Worm (Caenorhabditis elegans) whole organism, L3 larva: ENCODE measurements around the gene F52E4.5.

Experiments used
- ama-1 ChIP-seq: fragments of 150-350 bp; optimal IDR thresholded peaks from 2 replicates; lab custom pipeline; 2018
- fkh-10 ChIP-seq: sonication (generic microtip); optimal IDR thresholded peaks from 2 replicates; lab custom pipeline; 2017; ENCODE audit warnings: missing biosample characterization, missing genetic modification reagents, missing genetic modification characterization
- hmg-11 ChIP-seq: sonication (generic microtip); optimal IDR thresholded peaks from 2 replicates; lab custom pipeline; 2016; ENCODE audit warnings: missing genetic modification characterization, missing compliant biosample characterization
- mdl-1 ChIP-seq: fragments of 150-350 bp; optimal IDR thresholded peaks from 2 replicates; lab custom pipeline; 2014; ENCODE audit warnings: missing biosample characterization, missing genetic modification characterization
- nhr-12 ChIP-seq: fragments of 150-350 bp; optimal IDR thresholded peaks from 2 replicates; lab custom pipeline; 2014; ENCODE audit warnings: missing biosample characterization, missing genetic modification characterization
- nhr-25 ChIP-seq: sonication (generic microtip); optimal IDR thresholded peaks from 2 replicates; lab custom pipeline; 2017; ENCODE audit warnings: missing biosample characterization, missing genetic modification characterization
- snpc-4 ChIP-seq: fragments of 150-350 bp; optimal IDR thresholded peaks from 2 replicates; lab custom pipeline; 2014; ENCODE audit warnings: missing biosample characterization, missing genetic modification characterization
- tbx-2 ChIP-seq: sonication (generic microtip); optimal IDR thresholded peaks from 2 replicates; lab custom pipeline; 2016; ENCODE audit warnings: mild to moderate bottlenecking, missing genetic modification characterization, missing compliant biosample characterization
- unc-39 ChIP-seq: sonication (generic microtip); optimal IDR thresholded peaks from 4 replicates; lab custom pipeline; 2017; ENCODE audit warnings: missing biosample characterization, missing genetic modification characterization
- unc-62 ChIP-seq: fragments of 150-350 bp; sonication (generic microtip); optimal IDR thresholded peaks from 4 replicates; lab custom pipeline; 2014; ENCODE audit warnings: missing biosample characterization, missing genetic modification reagents, missing genetic modification characterization

DNA sequence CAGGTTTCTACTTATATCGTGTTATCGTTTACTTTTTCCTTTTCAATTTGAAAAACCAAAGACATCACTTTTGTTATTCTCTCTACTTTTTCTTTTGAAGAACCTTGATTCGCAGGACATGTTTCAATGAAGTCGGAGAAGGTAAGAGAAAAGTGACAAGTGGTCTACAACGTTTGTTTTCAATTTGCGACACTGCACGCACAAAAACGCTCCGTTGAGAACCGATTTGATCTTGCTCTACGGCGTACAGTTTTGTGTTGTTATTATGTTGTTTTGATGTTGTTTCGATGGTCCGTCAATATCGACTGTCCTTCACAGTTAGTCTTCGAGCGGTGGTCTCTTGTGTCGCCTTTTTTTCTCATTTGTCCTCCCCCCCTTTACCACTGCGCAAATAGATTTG, 2.3 kb upstream of the F52E4.5 start, which contains the start of gene pccb-1:
- no peak for TF ChIP-seq ama-1 (lab: Kevin White, UChicago)
- no peak for TF ChIP-seq nhr-12 (tag; lab: Kevin White, UChicago)
- no peak for TF ChIP-seq fkh-10 (GFP tag; lab: Kevin White, UChicago)
- no peak for TF ChIP-seq hmg-11 (tag; lab: Kevin White, UChicago)
- no peak for TF ChIP-seq mdl-1 (tag; lab: Kevin White, UChicago)
- no peak for TF ChIP-seq unc-62 (GFP tag; lab: Kevin White, UChicago)
- no peak for TF ChIP-seq unc-39 (tag; lab: Kevin White, UChicago)
- no peak for TF ChIP-seq tbx-2 (tag; lab: Kevin White, UChicago)
- no peak for TF ChIP-seq snpc-4
- TF ChIP-seq nhr-25 (tag; lab: Kevin White, UChicago) = no peak
